Fruit fly (Drosophila melanogaster): ENCODE measurements around the gene Sas10.

dm6 chrX:5336722-5337121 is 19.5 kb downstream of the Sas10 start:
- TF ChIP-seq dm (GFP tag; optimal IDR thresholded peaks at IDR 0.05) (no peak), Eip74EF (GFP tag; optimal IDR thresholded peaks at IDR 0.05) (no peak), CG42726 (GFP tag; IDR thresholded peaks at IDR 0.05; ENCODE audit: partially characterized antibody) (no peak), Dad (GFP tag; optimal IDR thresholded peaks at IDR 0.05) (no peak), CG7271 (tag; optimal IDR thresholded peaks at IDR 0.05) (no peak)

Data from whole organism, embryonic.